Worm (Caenorhabditis elegans) whole organism, L3 larva: ENCODE results near the gene C09B8.4.
A peak's percentile ranks its signal among the peaks of the same experiment; 100 is the strongest.

ENCODE experiments used
- R02D3.7 ChIP-seq: fragments of 150-350 bp; optimal IDR thresholded peaks from 2 replicates; lab custom pipeline; 2014; ENCODE audit warnings: missing biosample characterization, missing genetic modification characterization
- aly-2 ChIP-seq: fragments of 150-350 bp; optimal IDR thresholded peaks from 2 replicates; lab custom pipeline; 2014; ENCODE audit warnings: missing biosample characterization, missing genetic modification characterization
- ama-1 ChIP-seq: fragments of 150-350 bp; optimal IDR thresholded peaks from 2 replicates; lab custom pipeline; 2018
- ceh-16 ChIP-seq: sonication (generic microtip); optimal IDR thresholded peaks from 2 replicates; lab custom pipeline; 2017; ENCODE audit warnings: missing biosample characterization, missing genetic modification characterization
- ceh-28 ChIP-seq: fragments of 150-350 bp; optimal IDR thresholded peaks from 2 replicates; lab custom pipeline; 2014; ENCODE audit warnings: missing biosample characterization, missing genetic modification reagents, missing genetic modification characterization
- daf-12 ChIP-seq: fragments of 150-350 bp; optimal IDR thresholded peaks from 2 replicates; lab custom pipeline; 2014; ENCODE audit warnings: missing biosample characterization, missing genetic modification reagents, missing genetic modification characterization
- egl-27 ChIP-seq: sonication (generic microtip); optimal IDR thresholded peaks from 4 replicates; lab custom pipeline; 2017; ENCODE audit warnings: missing biosample characterization, missing genetic modification reagents, missing genetic modification characterization
- egl-5 ChIP-seq: fragments of 150-350 bp; optimal IDR thresholded peaks from 2 replicates; lab custom pipeline; 2017; ENCODE audit warnings: missing biosample characterization, missing genetic modification reagents, missing genetic modification characterization, inconsistent platforms
- elt-1 ChIP-seq: fragments of 150-350 bp; optimal IDR thresholded peaks from 2 replicates; lab custom pipeline; 2014; ENCODE audit warnings: missing biosample characterization, missing genetic modification characterization
- elt-2 ChIP-seq: sonication (generic microtip); optimal IDR thresholded peaks from 2 replicates; lab custom pipeline; 2016; ENCODE audit warnings: missing genetic modification reagents, mild to moderate bottlenecking, missing genetic modification characterization, missing compliant biosample characterization
- eor-1 ChIP-seq, 2 experiments: fragments of 150-350 bp; optimal IDR thresholded peaks; 2 replicates each; lab custom pipeline; 2014 to 2018; ENCODE audit warnings: missing biosample characterization in 2 of 2, missing genetic modification characterization in 2 of 2
- fkh-10 ChIP-seq: sonication (generic microtip); optimal IDR thresholded peaks from 2 replicates; lab custom pipeline; 2017; ENCODE audit warnings: missing biosample characterization, missing genetic modification reagents, missing genetic modification characterization
- fkh-2 ChIP-seq: fragments of 150-350 bp; optimal IDR thresholded peaks from 2 replicates; lab custom pipeline; 2014; ENCODE audit warnings: missing biosample characterization, missing genetic modification reagents, missing genetic modification characterization
- fos-1 ChIP-seq: fragments of 150-350 bp; optimal IDR thresholded peaks from 2 replicates; lab custom pipeline; 2014; ENCODE audit warnings: missing biosample characterization, missing genetic modification characterization
- hmg-11 ChIP-seq: sonication (generic microtip); optimal IDR thresholded peaks from 2 replicates; lab custom pipeline; 2016; ENCODE audit warnings: missing genetic modification characterization, missing compliant biosample characterization
- jun-1 ChIP-seq: fragments of 150-350 bp; optimal IDR thresholded peaks from 2 replicates; lab custom pipeline; 2014; ENCODE audit warnings: missing biosample characterization, missing genetic modification reagents, missing genetic modification characterization
- lin-15B ChIP-seq: fragments of 150-350 bp; optimal IDR thresholded peaks from 2 replicates; lab custom pipeline; 2014; ENCODE audit warnings: missing biosample characterization, missing genetic modification characterization
- lin-39 ChIP-seq: fragments of 150-350 bp; optimal IDR thresholded peaks from 2 replicates; lab custom pipeline; 2018; ENCODE audit warnings: missing biosample characterization, missing genetic modification reagents, missing genetic modification characterization
- lsy-12 ChIP-seq: sonication (generic microtip); optimal IDR thresholded peaks from 2 replicates; lab custom pipeline; 2016; ENCODE audit warnings: mild to moderate bottlenecking, missing genetic modification characterization, missing compliant biosample characterization
- mdl-1 ChIP-seq: fragments of 150-350 bp; optimal IDR thresholded peaks from 2 replicates; lab custom pipeline; 2014; ENCODE audit warnings: missing biosample characterization, missing genetic modification characterization
- mml-1 ChIP-seq: fragments of 150-350 bp; sonication (generic microtip); optimal IDR thresholded peaks from 3 replicates; lab custom pipeline; 2014; ENCODE audit warnings: missing biosample characterization, missing genetic modification characterization
- nfya-1 ChIP-seq: sonication (generic microtip); optimal IDR thresholded peaks from 2 replicates; lab custom pipeline; 2017; ENCODE audit warnings: missing genetic modification characterization, mild to moderate bottlenecking, missing compliant biosample characterization, antibody characterized with exemption, moderate library complexity; ENCODE audit not compliant: insufficient read depth
- nhr-12 ChIP-seq: fragments of 150-350 bp; optimal IDR thresholded peaks from 2 replicates; lab custom pipeline; 2014; ENCODE audit warnings: missing biosample characterization, missing genetic modification characterization
- nhr-23 ChIP-seq: fragments of 150-350 bp; optimal IDR thresholded peaks from 2 replicates; lab custom pipeline; 2014; ENCODE audit warnings: missing biosample characterization, missing genetic modification reagents, missing genetic modification characterization
- nhr-28 ChIP-seq: fragments of 150-350 bp; optimal IDR thresholded peaks from 2 replicates; lab custom pipeline; 2014; ENCODE audit warnings: missing biosample characterization, missing genetic modification characterization
- nhr-43 ChIP-seq: sonication (generic microtip); optimal IDR thresholded peaks from 2 replicates; lab custom pipeline; 2016; ENCODE audit warnings: mild to moderate bottlenecking, missing genetic modification characterization, missing compliant biosample characterization; ENCODE audit not compliant: poor library complexity, severe bottlenecking
- nhr-67 ChIP-seq: fragments of 150-350 bp; optimal IDR thresholded peaks from 2 replicates; lab custom pipeline; 2014; ENCODE audit warnings: missing biosample characterization, missing genetic modification characterization
- nhr-76 ChIP-seq: fragments of 150-350 bp; sonication (generic microtip); optimal IDR thresholded peaks from 5 replicates; lab custom pipeline; 2014; ENCODE audit warnings: missing biosample characterization, missing genetic modification characterization
- nhr-77 ChIP-seq: fragments of 150-350 bp; optimal IDR thresholded peaks from 2 replicates; lab custom pipeline; 2014; ENCODE audit warnings: missing biosample characterization, missing genetic modification characterization
- pha-4 ChIP-seq: fragments of 150-350 bp; optimal IDR thresholded peaks from 2 replicates; lab custom pipeline; 2014; ENCODE audit warnings: missing biosample characterization, missing genetic modification reagents, missing genetic modification characterization
- pqm-1 ChIP-seq: fragments of 150-350 bp; optimal IDR thresholded peaks from 2 replicates; lab custom pipeline; 2017; ENCODE audit warnings: missing biosample characterization, missing genetic modification characterization, inconsistent platforms
- sea-2 ChIP-seq: fragments of 150-350 bp; sonication (generic microtip); optimal IDR thresholded peaks from 4 replicates; lab custom pipeline; 2014; ENCODE audit warnings: missing biosample characterization, missing genetic modification reagents, missing genetic modification characterization
- skn-1 ChIP-seq: fragments of 150-350 bp; optimal IDR thresholded peaks from 2 replicates; lab custom pipeline; 2014; ENCODE audit warnings: missing biosample characterization, missing genetic modification characterization
- snpc-4 ChIP-seq: fragments of 150-350 bp; optimal IDR thresholded peaks from 2 replicates; lab custom pipeline; 2014; ENCODE audit warnings: missing biosample characterization, missing genetic modification characterization
- tbx-2 ChIP-seq: sonication (generic microtip); optimal IDR thresholded peaks from 2 replicates; lab custom pipeline; 2016; ENCODE audit warnings: mild to moderate bottlenecking, missing genetic modification characterization, missing compliant biosample characterization
- unc-39 ChIP-seq: sonication (generic microtip); optimal IDR thresholded peaks from 4 replicates; lab custom pipeline; 2017; ENCODE audit warnings: missing biosample characterization, missing genetic modification characterization
- unc-62 ChIP-seq: fragments of 150-350 bp; sonication (generic microtip); optimal IDR thresholded peaks from 4 replicates; lab custom pipeline; 2014; ENCODE audit warnings: missing biosample characterization, missing genetic modification reagents, missing genetic modification characterization
- zag-1 ChIP-seq: fragments of 150-350 bp; optimal IDR thresholded peaks from 2 replicates; lab custom pipeline; 2014; ENCODE audit warnings: missing biosample characterization, missing genetic modification characterization
- ztf-11 ChIP-seq: fragments of 150-350 bp; optimal IDR thresholded peaks from 2 replicates; lab custom pipeline; 2014; ENCODE audit warnings: missing biosample characterization, missing genetic modification characterization
- ztf-4 ChIP-seq: fragments of 150-350 bp; optimal IDR thresholded peaks from 2 replicates; lab custom pipeline; 2014; ENCODE audit warnings: missing biosample characterization, missing genetic modification characterization

Gene C09B8.4

ce11 chrX:6041995-6042481 is 22.3 kb upstream of the C09B8.4 start (continued):
- no peak for TF ChIP-seq fkh-10 (GFP tag; lab: Kevin White, UChicago)
- TF ChIP-seq elt-1 (tag; lab: Kevin White, UChicago), result peak; percentile 28
- TF ChIP-seq nhr-12 (tag; lab: Kevin White, UChicago), result no peak
- peak; percentile 21 for TF ChIP-seq R02D3.7 (tag; lab: Kevin White, UChicago)
- TF ChIP-seq jun-1, result peak; percentile 92
- no peak for TF ChIP-seq ztf-11 (tag; lab: Kevin White, UChicago)
- no peak for TF ChIP-seq fkh-2 (tag; lab: Kevin White, UChicago)
- peak; percentile 67 for TF ChIP-seq egl-5 (tag; lab: Kevin White, UChicago)
- TF ChIP-seq tbx-2 (tag; lab: Kevin White, UChicago), result peak; percentile 21
- peak; percentile 42 for TF ChIP-seq unc-62 (GFP tag; lab: Kevin White, UChicago)
- TF ChIP-seq ceh-28 (tag; lab: Kevin White, UChicago), result peak; percentile 44
- peak; percentile 49 for TF ChIP-seq egl-27
- TF ChIP-seq nhr-23, result peak; percentile 93
- TF ChIP-seq elt-2 (tag; lab: Kevin White, UChicago), result peak; percentile 92
- peak; percentile 59 for TF ChIP-seq ama-1
- peak; percentile 48 for TF ChIP-seq nhr-43 (tag; lab: Kevin White, UChicago)
- peak; percentile 81 for TF ChIP-seq pqm-1 (tag; lab: Kevin White, UChicago)
- TF ChIP-seq fos-1 (tag; lab: Kevin White, UChicago), result no peak
- TF ChIP-seq nhr-76 (tag; lab: Kevin White, UChicago), result no peak

DNA sequence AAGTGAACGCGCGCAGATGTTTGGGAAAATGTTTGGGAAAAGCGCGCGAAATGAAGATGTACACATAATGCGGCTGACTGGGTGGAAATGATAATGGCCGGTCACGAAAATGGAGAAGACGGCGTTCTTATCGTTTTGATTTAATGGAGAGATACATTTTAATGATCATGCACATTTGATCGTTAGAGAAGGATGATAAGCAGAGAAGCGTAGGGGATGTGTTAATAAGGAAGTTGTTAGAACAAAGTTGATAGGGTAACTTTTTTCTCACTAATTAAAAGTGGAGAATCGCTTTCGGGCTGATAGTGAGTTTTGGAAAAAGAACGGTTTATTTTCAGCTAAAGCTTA is 21.3 kb upstream of the C09B8.4 start:
- TF ChIP-seq ztf-4 (no peak), mml-1 (tag; lab: Kevin White, UChicago) (no peak), ceh-28 (tag; lab: Kevin White, UChicago) (peak; percentile 32), snpc-4 (no peak), lin-15B (tag; lab: Kevin White, UChicago) (no peak), lsy-12 (tag; lab: Kevin White, UChicago) (no peak), elt-2 (tag; lab: Kevin White, UChicago) (peak; percentile 68)

DNA sequence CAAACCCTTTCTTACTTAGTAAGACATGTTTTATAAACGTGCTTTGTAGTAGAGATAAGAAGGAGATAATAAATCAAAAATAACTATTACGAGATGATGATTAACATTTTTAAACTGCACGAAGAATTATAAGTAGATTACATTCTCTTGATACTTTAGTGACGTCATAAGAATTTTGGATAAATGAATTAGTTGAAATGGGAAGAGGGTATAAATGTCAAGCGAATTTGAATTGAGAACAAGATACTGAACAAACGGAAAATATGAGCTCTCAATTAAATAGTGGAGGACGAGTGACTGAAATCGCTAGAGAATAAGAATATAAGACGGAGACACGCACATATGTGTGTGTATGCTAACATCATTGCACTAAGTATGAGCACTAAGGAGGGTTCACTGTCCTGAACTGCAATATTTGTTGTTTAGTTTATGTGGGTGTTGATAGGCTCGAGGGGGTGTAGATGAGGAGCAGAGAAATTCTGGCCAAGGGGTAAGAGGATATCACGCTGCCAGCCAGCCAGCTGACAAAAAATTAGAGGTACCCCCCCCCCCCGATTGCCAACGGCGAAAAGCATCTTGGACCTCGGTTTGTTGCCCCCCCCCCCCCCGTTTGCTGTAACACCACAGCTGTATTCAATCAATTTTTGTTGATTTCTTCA is 20.8 kb upstream of the C09B8.4 start:
- TF ChIP-seq ama-1 (peak; percentile 10), unc-39 (tag; lab: Kevin White, UChicago) (no peak), skn-1 (tag; lab: Kevin White, UChicago) (no peak), ceh-28 (tag; lab: Kevin White, UChicago) (no peak), ceh-16 (tag; lab: Kevin White, UChicago) (no peak), sea-2 (GFP tag; lab: Kevin White, UChicago) (no peak), nhr-67 (no peak), nhr-76 (tag; lab: Kevin White, UChicago) (no peak), lsy-12 (tag; lab: Kevin White, UChicago) (peak; percentile 31)

- TF ChIP-seq aly-2, result no peak
- no peak for TF ChIP-seq zag-1 (tag; lab: Kevin White, UChicago)
- no peak for TF ChIP-seq ama-1
- no peak for TF ChIP-seq elt-1 (tag; lab: Kevin White, UChicago)
- no peak for TF ChIP-seq nhr-77 (tag; lab: Kevin White, UChicago)
- TF ChIP-seq ceh-16 (tag; lab: Kevin White, UChicago), result no peak
Observed at ce11 chrX:6039544-6039943, 19.8 kb upstream of the C09B8.4 start, which contains the start of gene hsp-25. Gene hsp-25, minus strand, starts transcription at chrX:6039644.

DNA sequence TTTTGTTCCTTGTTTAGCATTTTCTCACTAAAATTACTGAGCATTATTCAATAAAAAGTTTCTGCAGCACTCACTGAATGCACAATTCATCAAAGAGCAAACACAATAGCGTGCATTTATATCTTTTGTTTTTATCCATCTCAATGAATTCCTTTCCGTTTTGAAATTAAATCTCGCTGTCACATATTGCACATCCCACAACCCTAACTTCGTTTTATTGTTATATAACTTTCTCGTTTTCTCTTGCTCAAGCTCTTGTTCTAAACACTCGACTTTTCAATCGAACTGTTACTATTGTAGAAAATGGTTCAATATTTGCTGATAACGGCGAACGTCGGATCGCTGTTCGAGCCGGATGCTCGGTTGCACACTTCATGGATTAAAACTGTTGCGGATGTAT is 11.4 kb upstream of the C09B8.4 start, which contains the start of gene ipp-5:
TSS of gene ipp-5 (plus strand) at position 301 of the 400 bp plus-strand sequence.
- TF ChIP-seq pha-4 (tag; lab: Kevin White, UChicago) (no peak), nhr-43 (tag; lab: Kevin White, UChicago) (no peak), nhr-12 (tag; lab: Kevin White, UChicago) (no peak), ceh-16 (tag; lab: Kevin White, UChicago) (no peak), nhr-28 (no peak), lin-39 (tag; lab: Kevin White, UChicago) (no peak), mdl-1 (tag; lab: Kevin White, UChicago) (no peak), daf-12 (tag; lab: Kevin White, UChicago) (no peak), elt-2 (tag; lab: Kevin White, UChicago) (no peak), eor-1 (tag; optimal IDR thresholded peaks at IDR 0.05; lab: Kevin White, UChicago) (no peak), ceh-28 (tag; lab: Kevin White, UChicago) (no peak), pqm-1 (tag; lab: Kevin White, UChicago) (no peak), snpc-4 (no peak), nhr-67 (no peak), hmg-11 (no peak), aly-2 (no peak), jun-1 (no peak), nfya-1 (tag; lab: Kevin White, UChicago) (no peak), nhr-77 (tag; lab: Kevin White, UChicago) (no peak), egl-5 (tag; lab: Kevin White, UChicago) (no peak)
- TF ChIP-seq, all 47 proteins: peak for 0
